Fruit fly (Drosophila melanogaster): Measurements from ENCODE around the gene Coq3.

DNA sequence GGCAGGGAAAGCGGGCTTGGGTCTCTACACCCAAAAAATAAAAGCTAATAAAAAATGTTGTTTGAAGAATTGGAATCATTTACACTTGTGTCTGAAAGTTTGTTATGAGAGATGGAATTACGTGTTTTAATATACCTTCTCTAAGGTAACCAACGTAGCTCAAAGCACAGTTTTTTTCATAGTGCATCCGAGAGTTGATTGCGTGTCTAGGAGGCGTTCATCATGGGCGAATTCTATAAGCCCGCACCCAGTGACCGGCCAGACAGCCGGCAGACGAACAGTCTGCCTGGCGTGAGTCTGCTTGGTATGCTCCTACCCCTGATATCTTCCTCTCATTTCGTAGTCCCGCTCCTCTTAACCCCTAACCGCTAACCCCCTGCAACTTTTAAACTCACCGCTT, 29.3 kb upstream of the Coq3 start:
- no peak for TF ChIP-seq CTCF (optimal IDR thresholded peaks at IDR 0.05)
- no peak for TF ChIP-seq CG8478 (optimal IDR thresholded peaks at IDR 0.05)

All from S2 (cell line).